1 fruit fly cellular context compared by ENCODE assay signal in genomic region chr2L:13060037-13060537, dm6.
TF ChIP-seq lines count a peak whose summit lies in the region.

Gene CG9932 (minus strand): TSS chr2L:13060140.

TF ChIP-seq in whole organism, embryonic, 481 proteins besides CTCF, POLR2A, EP300 and RAD21 (continued from another document and continues in another):
- TF ChIP-seq corto (GFP tag; optimal IDR thresholded peaks at IDR 0.05; lab: Kevin White, UChicago), result no peak
- TF ChIP-seq CG6765 (GFP tag; optimal IDR thresholded peaks at IDR 0.05; lab: Kevin White, UChicago), result peak; percentile 38
- no peak; the same call in 1 of the 2 replicates for TF ChIP-seq ato (GFP tag; IDR thresholded peaks at IDR 0.05; lab: Robert Waterston, UW; ENCODE audit: partially characterized antibody)
- TF ChIP-seq NC2β (GFP tag; optimal IDR thresholded peaks at IDR 0.05; lab: Kevin White, UChicago), result no peak
- TF ChIP-seq Atf6 (GFP tag; IDR thresholded peaks at IDR 0.05; lab: Robert Waterston, UW), result peak; percentile 53; the same call in 1 of the 2 replicates
- TF ChIP-seq CkIIα-i1 (GFP tag; IDR thresholded peaks at IDR 0.05; lab: Robert Waterston, UW), result no peak
- TF ChIP-seq CG4328 (GFP tag; optimal IDR thresholded peaks at IDR 0.05; lab: Kevin White, UChicago), result no peak
- peak; percentile 26 for TF ChIP-seq CG12219 (GFP tag; optimal IDR thresholded peaks at IDR 0.05; lab: Kevin White, UChicago)
- TF ChIP-seq sna (GFP tag; IDR thresholded peaks at IDR 0.05; lab: Robert Waterston, UW; ENCODE audit: partially characterized antibody), result peak; percentile 79
- no peak for TF ChIP-seq Hey (tag; optimal IDR thresholded peaks at IDR 0.05; lab: Kevin White, UChicago)
- peak; percentile 33 for TF ChIP-seq Dad (GFP tag; optimal IDR thresholded peaks at IDR 0.05; lab: Kevin White, UChicago)
- TF ChIP-seq gsb (GFP tag; IDR thresholded peaks at IDR 0.05; lab: Robert Waterston, UW), result no peak
- TF ChIP-seq Ravus (GFP tag; IDR thresholded peaks at IDR 0.05; lab: Robert Waterston, UW), result no peak
- TF ChIP-seq NFAT (GFP tag; IDR thresholded peaks at IDR 0.05; lab: Robert Waterston, UW), result no peak
- no peak for TF ChIP-seq Max (GFP tag; optimal IDR thresholded peaks at IDR 0.05; lab: Kevin White, UChicago)
- TF ChIP-seq Tbp (GFP tag; optimal IDR thresholded peaks at IDR 0.05; lab: Kevin White, UChicago), result no peak
- no peak for TF ChIP-seq gem (tag; optimal IDR thresholded peaks at IDR 0.05; lab: Kevin White, UChicago)
- peak; percentile 85; the same call in 1 of the 2 replicates for TF ChIP-seq chm (GFP tag; IDR thresholded peaks at IDR 0.05; lab: Robert Waterston, UW)
- TF ChIP-seq CG10274 (GFP tag; optimal IDR thresholded peaks at IDR 0.05; lab: Kevin White, UChicago), result no peak
- no peak for TF ChIP-seq B-H2 (GFP tag; optimal IDR thresholded peaks at IDR 0.05; lab: Kevin White, UChicago)
- TF ChIP-seq rib (GFP tag; IDR thresholded peaks at IDR 0.05; lab: Robert Waterston, UW), result no peak
- TF ChIP-seq stc (GFP tag; IDR thresholded peaks at IDR 0.05; lab: Robert Waterston, UW), result peak; percentile 9; the same call in 1 of the 2 replicates
- TF ChIP-seq CG18476 (GFP tag; optimal IDR thresholded peaks at IDR 0.05; lab: Kevin White, UChicago), result no peak
- no peak for TF ChIP-seq esg (GFP tag; conservative IDR thresholded peaks at IDR 0.05; lab: Robert Waterston, UW)
- TF ChIP-seq scrt (GFP tag; optimal IDR thresholded peaks at IDR 0.05; lab: Kevin White, UChicago), result peak; percentile 31
- no peak for TF ChIP-seq CG12659 (GFP tag; optimal IDR thresholded peaks at IDR 0.05; lab: Kevin White, UChicago)
- no peak for TF ChIP-seq Eip74EF (GFP tag; optimal IDR thresholded peaks at IDR 0.05; lab: Kevin White, UChicago)
- TF ChIP-seq Jarid2 (GFP tag; optimal IDR thresholded peaks at IDR 0.05; lab: Kevin White, UChicago), result peak; percentile 95
- TF ChIP-seq Myb (GFP tag; optimal IDR thresholded peaks at IDR 0.05; lab: Kevin White, UChicago), result no peak
- peak; percentile 0 for TF ChIP-seq dmrt99B (tag; optimal IDR thresholded peaks at IDR 0.05; lab: Kevin White, UChicago)
- TF ChIP-seq CHES-1-like (GFP tag; optimal IDR thresholded peaks at IDR 0.05; lab: Kevin White, UChicago), result no peak
- no peak for TF ChIP-seq CG33213 (GFP tag; optimal IDR thresholded peaks at IDR 0.05; lab: Kevin White, UChicago)
- TF ChIP-seq stwl (tag; optimal IDR thresholded peaks at IDR 0.05; lab: Kevin White, UChicago), result no peak
- no peak for TF ChIP-seq cg (GFP tag; optimal IDR thresholded peaks at IDR 0.05; lab: Kevin White, UChicago)
- TF ChIP-seq Ada2b (GFP tag; IDR thresholded peaks at IDR 0.05; lab: Robert Waterston, UW), result no peak
- no peak for TF ChIP-seq CG12299 (tag; optimal IDR thresholded peaks at IDR 0.05; lab: Kevin White, UChicago)
- no peak for TF ChIP-seq ssp (GFP tag; IDR thresholded peaks at IDR 0.05; lab: Robert Waterston, UW)
- TF ChIP-seq sens-2 (GFP tag; IDR thresholded peaks at IDR 0.05; lab: Robert Waterston, UW), result no peak
- no peak for TF ChIP-seq pnt (GFP tag; optimal IDR thresholded peaks at IDR 0.05; lab: Kevin White, UChicago)
- no peak for TF ChIP-seq dm (GFP tag; optimal IDR thresholded peaks at IDR 0.05; lab: Kevin White, UChicago)
- no peak for TF ChIP-seq TFAM (GFP tag; optimal IDR thresholded peaks at IDR 0.05; lab: Kevin White, UChicago)
- TF ChIP-seq abd-A (tag; optimal IDR thresholded peaks at IDR 0.05; lab: Kevin White, UChicago), result peak; percentile 40
- TF ChIP-seq ase (GFP tag; IDR thresholded peaks at IDR 0.05; lab: Robert Waterston, UW), result no peak
- TF ChIP-seq fu2 (GFP tag; optimal IDR thresholded peaks at IDR 0.05; lab: Kevin White, UChicago), result no peak
- TF ChIP-seq nerfin-1 (tag; optimal IDR thresholded peaks at IDR 0.05; lab: Kevin White, UChicago), result peak; percentile 11
- TF ChIP-seq tin (GFP tag; optimal IDR thresholded peaks at IDR 0.05; lab: Kevin White, UChicago), result no peak
- TF ChIP-seq Antp (GFP tag; optimal IDR thresholded peaks at IDR 0.05; lab: Kevin White, UChicago), result peak; percentile 11
- TF ChIP-seq phol (tag; optimal IDR thresholded peaks at IDR 0.05; lab: Kevin White, UChicago), result no peak
- 0 out of 3 replicates have a peak, but pooled peaks have one; percentile 11 for TF ChIP-seq Doc3 (GFP tag; IDR thresholded peaks at IDR 0.05; lab: Robert Waterston, UW; ENCODE audit: partially characterized antibody)
- peak; percentile 53 for TF ChIP-seq pb (GFP tag; optimal IDR thresholded peaks at IDR 0.05; lab: Kevin White, UChicago)
- peak; percentile 8 for TF ChIP-seq CG6813 (GFP tag; optimal IDR thresholded peaks at IDR 0.05; lab: Kevin White, UChicago)
- no peak for TF ChIP-seq CG15601 (tag; optimal IDR thresholded peaks at IDR 0.05; lab: Kevin White, UChicago)
- TF ChIP-seq pzg (GFP tag; optimal IDR thresholded peaks at IDR 0.05; lab: Kevin White, UChicago), result no peak
- TF ChIP-seq Xrp1 (GFP tag; IDR thresholded peaks at IDR 0.05; lab: Robert Waterston, UW), result 0 out of 2 replicates have a peak, but pooled peaks have one; percentile 16
- TF ChIP-seq ken (GFP tag; IDR thresholded peaks at IDR 0.05; lab: Robert Waterston, UW), result no peak
- TF ChIP-seq insv (GFP tag; optimal IDR thresholded peaks at IDR 0.05; lab: Kevin White, UChicago), result no peak
- TF ChIP-seq CG9437 (GFP tag; optimal IDR thresholded peaks at IDR 0.05; lab: Kevin White, UChicago), result no peak
- peak; percentile 52 for TF ChIP-seq ftz-f1 (GFP tag; optimal IDR thresholded peaks at IDR 0.05; lab: Kevin White, UChicago)
- no peak for TF ChIP-seq Hsf (GFP tag; optimal IDR thresholded peaks at IDR 0.05; lab: Kevin White, UChicago)
- TF ChIP-seq HmgD (GFP tag; optimal IDR thresholded peaks at IDR 0.05; lab: Kevin White, UChicago), result peak; percentile 21
- peak; percentile 60 for TF ChIP-seq Dll (GFP tag; IDR thresholded peaks at IDR 0.05; lab: Robert Waterston, UW; ENCODE audit: partially characterized antibody)
- peak; percentile 88 for TF ChIP-seq crol (GFP tag; IDR thresholded peaks at IDR 0.05; lab: Robert Waterston, UW)
- TF ChIP-seq CG1832 (GFP tag; optimal IDR thresholded peaks at IDR 0.05; lab: Kevin White, UChicago), result no peak
- TF ChIP-seq cad (GFP tag; optimal IDR thresholded peaks at IDR 0.05; lab: Kevin White, UChicago), result no peak
- TF ChIP-seq aop (GFP tag; IDR thresholded peaks at IDR 0.05; lab: Robert Waterston, UW), result no peak
- no peak for TF ChIP-seq C15 (GFP tag; IDR thresholded peaks at IDR 0.05; lab: Robert Waterston, UW)
- no peak for TF ChIP-seq ac (GFP tag; optimal IDR thresholded peaks at IDR 0.05; lab: Kevin White, UChicago)
- 0 out of 3 replicates have a peak, but pooled peaks have one; percentile 19 for TF ChIP-seq sr (GFP tag; IDR thresholded peaks at IDR 0.05; lab: Robert Waterston, UW)
- peak; percentile 14 for TF ChIP-seq CG2712 (tag; optimal IDR thresholded peaks at IDR 0.05; lab: Kevin White, UChicago)
- no peak for TF ChIP-seq CG18764 (GFP tag; optimal IDR thresholded peaks at IDR 0.05; lab: Kevin White, UChicago)
- no peak for TF ChIP-seq BEAF-32 (GFP tag; optimal IDR thresholded peaks at IDR 0.05; lab: Kevin White, UChicago)
- TF ChIP-seq Nf-YB (GFP tag; optimal IDR thresholded peaks at IDR 0.05; lab: Kevin White, UChicago), result peak; percentile 86
- TF ChIP-seq chinmo (GFP tag; IDR thresholded peaks at IDR 0.05; lab: Robert Waterston, UW; ENCODE audit: partially characterized antibody), result peak; percentile 98
- TF ChIP-seq CG12104 (GFP tag; optimal IDR thresholded peaks at IDR 0.05; lab: Kevin White, UChicago), result no peak
- TF ChIP-seq Gsc (GFP tag; IDR thresholded peaks at IDR 0.05; lab: Robert Waterston, UW), result no peak
- no peak for TF ChIP-seq CG4820 (GFP tag; optimal IDR thresholded peaks at IDR 0.05; lab: Kevin White, UChicago)
- no peak for TF ChIP-seq CG3726 (GFP tag; IDR thresholded peaks at IDR 0.05; lab: Robert Waterston, UW)
- 0 out of 2 replicates have a peak, but pooled peaks have one; percentile 18 for TF ChIP-seq Awh (GFP tag; IDR thresholded peaks at IDR 0.05; lab: Robert Waterston, UW)
- TF ChIP-seq otp (GFP tag; IDR thresholded peaks at IDR 0.05; lab: Robert Waterston, UW), result peak; percentile 16; the same call in 1 of the 3 replicates
- peak; percentile 20 for TF ChIP-seq CG7839 (tag; optimal IDR thresholded peaks at IDR 0.05; lab: Kevin White, UChicago)
- no peak for TF ChIP-seq dan (GFP tag; IDR thresholded peaks at IDR 0.05; lab: Robert Waterston, UW)
- TF ChIP-seq CG1603 (tag; optimal IDR thresholded peaks at IDR 0.05; lab: Kevin White, UChicago), result no peak
- no peak for TF ChIP-seq Mad (GFP tag; optimal IDR thresholded peaks at IDR 0.05; lab: Kevin White, UChicago)
- no peak for TF ChIP-seq Usf (GFP tag; optimal IDR thresholded peaks at IDR 0.05; lab: Kevin White, UChicago)
- no peak for TF ChIP-seq CG5245 (GFP tag; optimal IDR thresholded peaks at IDR 0.05; lab: Kevin White, UChicago)
- no peak for TF ChIP-seq CG32767 (GFP tag; IDR thresholded peaks at IDR 0.05; lab: Robert Waterston, UW)
- TF ChIP-seq CG12942 (GFP tag; optimal IDR thresholded peaks at IDR 0.05; lab: Kevin White, UChicago), result no peak
- peak; percentile 54 for TF ChIP-seq unc-4 (GFP tag; IDR thresholded peaks at IDR 0.05; lab: Robert Waterston, UW; ENCODE audit: partially characterized antibody)
- peak; percentile 30 for TF ChIP-seq CG12769 (tag; optimal IDR thresholded peaks at IDR 0.05; lab: Kevin White, UChicago)
- TF ChIP-seq CG42726 (GFP tag; IDR thresholded peaks at IDR 0.05; lab: Robert Waterston, UW; ENCODE audit: partially characterized antibody), result peak; percentile 36; the same call in 1 of the 2 replicates
- TF ChIP-seq jumu (GFP tag; optimal IDR thresholded peaks at IDR 0.05; lab: Kevin White, UChicago), result no peak
- no peak for TF ChIP-seq CG9817 (tag; optimal IDR thresholded peaks at IDR 0.05; lab: Kevin White, UChicago)
- TF ChIP-seq lov (optimal IDR thresholded peaks at IDR 0.05; lab: Kevin White, UChicago), result no peak
- TF ChIP-seq lov (GFP tag; IDR thresholded peaks at IDR 0.05; lab: Robert Waterston, UW), result 0 out of 3 replicates have a peak, but pooled peaks have one; percentile 26
- TF ChIP-seq Stat92E (GFP tag; optimal IDR thresholded peaks at IDR 0.05; lab: Kevin White, UChicago), result no peak
- TF ChIP-seq sim (GFP tag; IDR thresholded peaks at IDR 0.05; lab: Robert Waterston, UW), result no peak
- peak; percentile 47 for TF ChIP-seq CG13296 (GFP tag; optimal IDR thresholded peaks at IDR 0.05; lab: Kevin White, UChicago)
- TF ChIP-seq Xbp1 (GFP tag; optimal IDR thresholded peaks at IDR 0.05; lab: Kevin White, UChicago), result no peak
- 0 out of 2 replicates have a peak, but pooled peaks have one; percentile 29 for TF ChIP-seq CG31441 (GFP tag; IDR thresholded peaks at IDR 0.05; lab: Robert Waterston, UW)
- TF ChIP-seq CG3065 (GFP tag; optimal IDR thresholded peaks at IDR 0.05; lab: Kevin White, UChicago), result no peak
- TF ChIP-seq mirr (GFP tag; optimal IDR thresholded peaks at IDR 0.05; lab: Kevin White, UChicago), result peak; percentile 42
- TF ChIP-seq tio (GFP tag; optimal IDR thresholded peaks at IDR 0.05; lab: Kevin White, UChicago), result no peak
- TF ChIP-seq Deaf1 (tag; optimal IDR thresholded peaks at IDR 0.05; lab: Kevin White, UChicago), result peak; percentile 100
- peak; percentile 89 for TF ChIP-seq sd (tag; optimal IDR thresholded peaks at IDR 0.05; lab: Kevin White, UChicago)
- no peak for TF ChIP-seq bab2 (GFP tag; optimal IDR thresholded peaks at IDR 0.05; lab: Kevin White, UChicago)
- TF ChIP-seq CG2678 (tag; optimal IDR thresholded peaks at IDR 0.05; lab: Kevin White, UChicago), result peak; percentile 45
- TF ChIP-seq schlank (tag; optimal IDR thresholded peaks at IDR 0.05; lab: Kevin White, UChicago), result no peak
- peak; percentile 60 for TF ChIP-seq nau (GFP tag; optimal IDR thresholded peaks at IDR 0.05; lab: Kevin White, UChicago)
- 0 out of 3 replicates have a peak, but pooled peaks have one; percentile 37 for TF ChIP-seq so (GFP tag; IDR thresholded peaks at IDR 0.05; lab: Robert Waterston, UW)
- TF ChIP-seq usp (GFP tag; optimal IDR thresholded peaks at IDR 0.05; lab: Kevin White, UChicago), result no peak
- peak; percentile 19 for TF ChIP-seq CG13624 (GFP tag; optimal IDR thresholded peaks at IDR 0.05; lab: Kevin White, UChicago)
- no peak for TF ChIP-seq ems (GFP tag; optimal IDR thresholded peaks at IDR 0.05; lab: Kevin White, UChicago)
- peak; percentile 39; the same call in 1 of the 2 replicates for TF ChIP-seq Scr (GFP tag; IDR thresholded peaks at IDR 0.05; lab: Robert Waterston, UW; ENCODE audit: partially characterized antibody)
- no peak; the same call in 2 of the 3 replicates for TF ChIP-seq B-H1 (GFP tag; IDR thresholded peaks at IDR 0.05; lab: Robert Waterston, UW)
- TF ChIP-seq ERR (GFP tag; optimal IDR thresholded peaks at IDR 0.05; lab: Kevin White, UChicago), result no peak
- peak; percentile 37; the same call in 1 of the 2 replicates for TF ChIP-seq vvl (GFP tag; IDR thresholded peaks at IDR 0.05; lab: Robert Waterston, UW)
- TF ChIP-seq CG14667 (GFP tag; IDR thresholded peaks at IDR 0.05; lab: Robert Waterston, UW), result no peak
- peak; percentile 0 for TF ChIP-seq grau (tag; optimal IDR thresholded peaks at IDR 0.05; lab: Kevin White, UChicago)
- TF ChIP-seq pan (optimal IDR thresholded peaks at IDR 0.05; lab: Kevin White, UChicago), result no peak
- peak in 1 of 2 experiments; percentile 46 for TF ChIP-seq pan (GFP tag; optimal IDR thresholded peaks at IDR 0.05 in 1 of 2, IDR thresholded peaks at IDR 0.05 in 1 of 2)
- no peak for TF ChIP-seq CG33557 (GFP tag; optimal IDR thresholded peaks at IDR 0.05; lab: Kevin White, UChicago)
- TF ChIP-seq Rfx (GFP tag; IDR thresholded peaks at IDR 0.05; lab: Robert Waterston, UW), result peak; percentile 27; the same call in 1 of the 2 replicates
- TF ChIP-seq odd (GFP tag; optimal IDR thresholded peaks at IDR 0.05; lab: Kevin White, UChicago), result peak; percentile 9
- no peak for TF ChIP-seq crp (GFP tag; optimal IDR thresholded peaks at IDR 0.05; lab: Kevin White, UChicago)
- no peak for TF ChIP-seq Hr39 (optimal IDR thresholded peaks at IDR 0.05; lab: Kevin White, UChicago)
- TF ChIP-seq hkb (optimal IDR thresholded peaks at IDR 0.05; lab: Kevin White, UChicago), result no peak
- 0 out of 2 replicates have a peak, but pooled peaks have one; percentile 54 for TF ChIP-seq hkb (GFP tag; IDR thresholded peaks at IDR 0.05; lab: Robert Waterston, UW)
- TF ChIP-seq CG17829 (tag; optimal IDR thresholded peaks at IDR 0.05; lab: Kevin White, UChicago), result peak; percentile 29
- TF ChIP-seq CG3838 (GFP tag; optimal IDR thresholded peaks at IDR 0.05; lab: Kevin White, UChicago), result no peak
- TF ChIP-seq BtbVII (GFP tag; optimal IDR thresholded peaks at IDR 0.05; lab: Kevin White, UChicago), result peak; percentile 57
- peak; percentile 61; the same call in 2 of the 3 replicates for TF ChIP-seq CG34224 (GFP tag; IDR thresholded peaks at IDR 0.05; lab: Robert Waterston, UW; ENCODE audit: partially characterized antibody)
- peak; percentile 34 for TF ChIP-seq Hmr (GFP tag; optimal IDR thresholded peaks at IDR 0.05; lab: Kevin White, UChicago)
